Fruit fly (Drosophila melanogaster) whole organism, embryonic: ENCODE measurements around the gene CG14515.

Experiments
- Aef1 ChIP-seq: fragments of 200-800 bp; sonication (Bioruptor generic); IDR thresholded peaks from 3 replicates; pipeline ENCODE4 v1.3.6; 2022; ENCODE audit warnings: missing biosample characterization, missing genetic modification characterization
- Antp ChIP-seq: fragments of 200-800 bp; sonication (Bioruptor generic); optimal IDR thresholded peaks from 3 replicates; lab custom pipeline; 2016; ENCODE audit warnings: missing biosample characterization, missing genetic modification characterization
- Bgb ChIP-seq: fragments of 200-800 bp; sonication (Bioruptor generic); IDR thresholded peaks from 2 replicates; pipeline ENCODE4 v1.3.6; 2022; ENCODE audit warnings: missing biosample characterization, missing genetic modification characterization; ENCODE audit not compliant: partially characterized antibody
- CG10147 ChIP-seq: fragments of 200-800 bp; sonication (Bioruptor generic); optimal IDR thresholded peaks from 2 replicates; lab custom pipeline; 2019; ENCODE audit warnings: missing biosample characterization, mild to moderate bottlenecking, missing genetic modification characterization, moderate library complexity
- CG10431 ChIP-seq: fragments of 200-800 bp; sonication (Bioruptor generic); optimal IDR thresholded peaks from 3 replicates; lab custom pipeline; 2018; ENCODE audit warnings: missing biosample characterization, mild to moderate bottlenecking, missing genetic modification characterization
- CG10959 ChIP-seq: fragments of 200-800 bp; sonication (Bioruptor generic); IDR thresholded peaks from 2 replicates; pipeline ENCODE4 v1.3.6; 2022; ENCODE audit warnings: missing biosample characterization, missing genetic modification characterization
- CG11085 ChIP-seq: fragments of 200-800 bp; sonication (Bioruptor generic); IDR thresholded peaks from 2 replicates; pipeline ENCODE4 v1.3.6; 2022; ENCODE audit warnings: missing biosample characterization, missing genetic modification characterization
- CG11695 ChIP-seq: fragments of 200-800 bp; sonication (Bioruptor generic); IDR thresholded peaks from 3 replicates; pipeline ENCODE4 v1.3.6; 2022; ENCODE audit warnings: missing biosample characterization, missing genetic modification characterization
- CG13624 ChIP-seq: fragments of 200-800 bp; sonication (Bioruptor generic); optimal IDR thresholded peaks from 2 replicates; lab custom pipeline; 2016; ENCODE audit warnings: missing biosample characterization, missing genetic modification characterization
- CG14014 ChIP-seq: fragments of 200-800 bp; sonication (Bioruptor generic); IDR thresholded peaks from 2 replicates; pipeline ENCODE4 v1.3.6; 2022; ENCODE audit warnings: missing biosample characterization, missing genetic modification characterization
- CG14860 ChIP-seq: fragments of 200-800 bp; sonication (Bioruptor generic); IDR thresholded peaks from 3 replicates; pipeline ENCODE4 v1.3.6; 2022; ENCODE audit warnings: missing biosample characterization, missing genetic modification characterization; ENCODE audit not compliant: partially characterized antibody
- CG1529 ChIP-seq: fragments of 200-800 bp; sonication (Bioruptor generic); optimal IDR thresholded peaks from 3 replicates; lab custom pipeline; 2018; ENCODE audit warnings: missing biosample characterization, missing genetic modification characterization
- CG15696 ChIP-seq: fragments of 200-800 bp; sonication (Bioruptor generic); optimal IDR thresholded peaks from 2 replicates; lab custom pipeline; 2019; ENCODE audit warnings: missing biosample characterization, mild to moderate bottlenecking, missing genetic modification characterization, moderate library complexity
- CG1602 ChIP-seq: fragments of 200-800 bp; sonication (Bioruptor generic); optimal IDR thresholded peaks from 3 replicates; lab custom pipeline; 2016; ENCODE audit warnings: missing biosample characterization, missing genetic modification characterization
- CG16815 ChIP-seq: fragments of 200-800 bp; sonication (Bioruptor generic); optimal IDR thresholded peaks from 3 replicates; lab custom pipeline; 2017; ENCODE audit warnings: missing biosample characterization, mild to moderate bottlenecking, missing genetic modification characterization
- CG17385 ChIP-seq: fragments of 200-800 bp; sonication (Bioruptor generic); optimal IDR thresholded peaks from 3 replicates; lab custom pipeline; 2018; ENCODE audit warnings: missing biosample characterization, mild to moderate bottlenecking, missing genetic modification characterization
- CG2129 ChIP-seq: fragments of 200-800 bp; sonication (Bioruptor generic); IDR thresholded peaks from 2 replicates; pipeline ENCODE4 v1.3.6; 2022; ENCODE audit warnings: missing biosample characterization, missing genetic modification characterization; ENCODE audit not compliant: partially characterized antibody
- CG2199 ChIP-seq: fragments of 200-800 bp; sonication (Bioruptor generic); IDR thresholded peaks from 3 replicates; pipeline ENCODE4 v1.3.6; 2022; ENCODE audit warnings: missing biosample characterization, missing genetic modification characterization
- CG3281 ChIP-seq: fragments of 200-800 bp; sonication (Bioruptor generic); optimal IDR thresholded peaks from 3 replicates; lab custom pipeline; 2017; ENCODE audit warnings: missing biosample characterization, mild to moderate bottlenecking, missing genetic modification characterization
- CG5953 ChIP-seq: fragments of 200-800 bp; sonication (Bioruptor generic); IDR thresholded peaks from 2 replicates; pipeline ENCODE4 v1.3.6; 2022; ENCODE audit warnings: missing biosample characterization, missing genetic modification characterization
- CG6272 ChIP-seq: fragments of 200-800 bp; sonication (Bioruptor generic); IDR thresholded peaks from 2 replicates; pipeline ENCODE4 v1.3.6; 2022; ENCODE audit warnings: missing biosample characterization, missing genetic modification characterization
- CG7786 ChIP-seq: fragments of 200-800 bp; sonication (Bioruptor generic); optimal IDR thresholded peaks from 2 replicates; lab custom pipeline; 2016; ENCODE audit warnings: missing biosample characterization, missing genetic modification characterization
- CG9215 ChIP-seq: fragments of 200-800 bp; sonication (Bioruptor generic); IDR thresholded peaks from 2 replicates; pipeline ENCODE4 v1.3.6; 2022; ENCODE audit warnings: missing biosample characterization, missing genetic modification characterization
- CG9437 ChIP-seq: fragments of 200-800 bp; sonication (Bioruptor generic); optimal IDR thresholded peaks from 2 replicates; lab custom pipeline; 2018; ENCODE audit warnings: missing biosample characterization, mild to moderate bottlenecking, missing genetic modification characterization
- Dip3 ChIP-seq: fragments of 200-800 bp; sonication (Bioruptor generic); optimal IDR thresholded peaks from 3 replicates; lab custom pipeline; 2016; ENCODE audit warnings: missing biosample characterization, missing genetic modification characterization
- Dp ChIP-seq: fragments of 200-800 bp; sonication (Bioruptor generic); optimal IDR thresholded peaks from 2 replicates; lab custom pipeline; 2018; ENCODE audit warnings: missing biosample characterization, mild to moderate bottlenecking, missing genetic modification characterization, moderate library complexity
- Fer2 ChIP-seq: fragments of 200-800 bp; sonication (Bioruptor generic); optimal IDR thresholded peaks from 2 replicates; lab custom pipeline; 2018; ENCODE audit warnings: missing biosample characterization, mild to moderate bottlenecking, missing genetic modification characterization, moderate library complexity
- HLH3B ChIP-seq: fragments of 200-800 bp; sonication (Bioruptor generic); IDR thresholded peaks from 2 replicates; pipeline ENCODE4 v1.3.6; 2022; ENCODE audit warnings: missing biosample characterization, missing genetic modification characterization
- HmgD ChIP-seq: fragments of 200-800 bp; sonication (Bioruptor generic); optimal IDR thresholded peaks from 3 replicates; lab custom pipeline; 2016; ENCODE audit warnings: missing biosample characterization, missing genetic modification characterization
- Jarid2 ChIP-seq: fragments of 200-800 bp; sonication (Bioruptor generic); optimal IDR thresholded peaks from 3 replicates; lab custom pipeline; 2017; ENCODE audit warnings: mild to moderate bottlenecking, missing biosample characterization, missing genetic modification reagents, missing genetic modification characterization
- Myb ChIP-seq: fragments of 200-800 bp; sonication (Bioruptor generic); optimal IDR thresholded peaks from 2 replicates; lab custom pipeline; 2016; ENCODE audit warnings: missing biosample characterization, missing genetic modification characterization
- Nf-YA ChIP-seq: fragments of 200-800 bp; sonication (Bioruptor generic); IDR thresholded peaks from 2 replicates; pipeline ENCODE4 v1.3.6; 2022; ENCODE audit warnings: missing biosample characterization, missing genetic modification characterization
- Oli ChIP-seq: fragments of 200-800 bp; sonication (Bioruptor generic); optimal IDR thresholded peaks from 2 replicates; lab custom pipeline; 2018; ENCODE audit warnings: missing biosample characterization, mild to moderate bottlenecking, missing genetic modification characterization, moderate library complexity
- Six4 ChIP-seq: fragments of 200-800 bp; sonication (Bioruptor generic); optimal IDR thresholded peaks from 2 replicates; lab custom pipeline; 2016; ENCODE audit warnings: missing biosample characterization, missing genetic modification characterization
- Sox100B ChIP-seq: fragments of 200-800 bp; sonication (Bioruptor generic); optimal IDR thresholded peaks from 3 replicates; lab custom pipeline; 2018; ENCODE audit warnings: missing biosample characterization, mild to moderate bottlenecking, missing genetic modification characterization
- al ChIP-seq: fragments of 200-800 bp; sonication (Bioruptor generic); IDR thresholded peaks from 2 replicates; pipeline ENCODE4 v1.3.6; 2022; ENCODE audit warnings: missing biosample characterization, missing genetic modification characterization
- cas ChIP-seq: fragments of 200-800 bp; sonication (Bioruptor generic); IDR thresholded peaks from 2 replicates; pipeline ENCODE4 v1.3.6; 2022; ENCODE audit warnings: missing biosample characterization, missing genetic modification characterization
- chinmo ChIP-seq: fragments of 200-800 bp; sonication (Bioruptor generic); IDR thresholded peaks from 4 replicates; pipeline ENCODE4 v1.3.6; 2022; ENCODE audit warnings: missing biosample characterization, missing genetic modification characterization; ENCODE audit not compliant: partially characterized antibody
- dati ChIP-seq: fragments of 200-800 bp; sonication (Bioruptor generic); IDR thresholded peaks from 2 replicates; pipeline ENCODE4 v1.3.6; 2022; ENCODE audit warnings: missing biosample characterization, missing genetic modification characterization
- eve ChIP-seq, 2 experiments: fragments of >200 bp; optimal IDR thresholded peaks; 2 replicates each; lab custom pipeline; 2017; ENCODE audit warnings: missing biosample characterization in 2 of 2, missing genetic modification characterization in 2 of 2
- eyg ChIP-seq: fragments of 200-800 bp; sonication (Bioruptor generic); optimal IDR thresholded peaks from 3 replicates; lab custom pipeline; 2016; ENCODE audit warnings: missing biosample characterization, missing genetic modification characterization
- fu2 ChIP-seq: fragments of 200-800 bp; sonication (Bioruptor generic); optimal IDR thresholded peaks from 2 replicates; lab custom pipeline; 2016; ENCODE audit warnings: missing biosample characterization, missing genetic modification characterization
- grn ChIP-seq: fragments of 200-800 bp; sonication (Bioruptor generic); optimal IDR thresholded peaks from 3 replicates; lab custom pipeline; 2017; ENCODE audit warnings: missing biosample characterization, missing genetic modification characterization
- hth ChIP-seq: fragments of >200 bp; optimal IDR thresholded peaks from 2 replicates; lab custom pipeline; 2017; ENCODE audit warnings: inconsistent platforms
- knrl ChIP-seq: fragments of 200-800 bp; sonication (Bioruptor generic); IDR thresholded peaks from 3 replicates; pipeline ENCODE4 v1.3.6; 2022; ENCODE audit warnings: missing biosample characterization, missing genetic modification characterization; ENCODE audit not compliant: partially characterized antibody
- mld ChIP-seq: fragments of 200-800 bp; sonication (Bioruptor generic); IDR thresholded peaks from 3 replicates; pipeline ENCODE4 v1.3.6; 2022; ENCODE audit warnings: missing biosample characterization, missing genetic modification characterization; ENCODE audit not compliant: partially characterized antibody
- pb ChIP-seq: fragments of 200-800 bp; sonication (Bioruptor generic); optimal IDR thresholded peaks from 3 replicates; lab custom pipeline; 2016; ENCODE audit warnings: missing biosample characterization, missing genetic modification characterization
- pho ChIP-seq: fragments of 200-800 bp; sonication (Bioruptor generic); optimal IDR thresholded peaks from 2 replicates; lab custom pipeline; 2016; ENCODE audit warnings: missing biosample characterization, missing genetic modification characterization
- phol ChIP-seq: fragments of 200-800 bp; sonication (Bioruptor generic); optimal IDR thresholded peaks from 3 replicates; lab custom pipeline; 2018; ENCODE audit warnings: missing biosample characterization, mild to moderate bottlenecking, missing genetic modification characterization, moderate library complexity
- ro ChIP-seq: fragments of 200-800 bp; sonication (Bioruptor generic); IDR thresholded peaks from 2 replicates; pipeline ENCODE4 v1.3.6; 2022; ENCODE audit warnings: missing biosample characterization, missing genetic modification characterization
- sisA ChIP-seq: fragments of 200-800 bp; sonication (Bioruptor generic); IDR thresholded peaks from 2 replicates; pipeline ENCODE4 v1.3.6; 2022; ENCODE audit warnings: missing biosample characterization, missing genetic modification characterization
- z ChIP-seq: fragments of 200-800 bp; sonication (Bioruptor generic); IDR thresholded peaks from 3 replicates; pipeline ENCODE4 v1.3.6; 2022; ENCODE audit warnings: missing biosample characterization, missing genetic modification characterization

The CG14515 gene

DNA sequence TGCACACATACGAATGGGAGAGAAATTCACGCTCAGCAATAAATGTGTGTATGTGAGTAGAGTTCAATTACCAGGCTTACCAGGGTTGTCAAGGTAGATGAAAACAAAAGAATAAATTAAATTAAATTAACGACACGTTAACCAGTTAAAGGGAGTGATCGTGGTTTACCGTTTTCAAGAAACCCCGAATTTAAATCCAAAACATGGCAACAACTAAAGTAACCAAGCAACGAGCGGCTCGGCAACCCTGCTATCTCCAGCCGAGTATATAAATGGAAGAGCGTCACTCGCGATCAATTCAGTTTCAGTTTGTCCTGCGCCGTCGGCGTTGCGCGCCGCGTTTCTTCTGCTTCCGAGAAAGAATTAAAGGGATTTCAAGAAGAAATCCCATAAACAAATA, 16.9 kb downstream of the CG14515 start (continued):
- TF ChIP-seq eve (GFP tag; optimal IDR thresholded peaks at IDR 0.05; lab: Kevin White, UChicago) (peak in 1 of 2 experiments; percentile 92), ro (peak; percentile 97), Sox100B (GFP tag; lab: Kevin White, UChicago) (peak; percentile 98), CG14014 (GFP tag; lab: Robert Waterston, UW) (peak; percentile 99), CG5953 (GFP tag; lab: Robert Waterston, UW) (peak; percentile 99), knrl (GFP tag; lab: Robert Waterston, UW) (no peak), CG15696 (tag; lab: Kevin White, UChicago) (peak; percentile 100), hth (lab: Kevin White, UChicago) (no peak), cas (GFP tag; lab: Robert Waterston, UW) (peak; percentile 99), z (GFP tag; lab: Robert Waterston, UW) (peak; percentile 87), Six4 (GFP tag; lab: Kevin White, UChicago) (peak; percentile 99), CG17385 (GFP tag; lab: Kevin White, UChicago) (peak; percentile 98), Jarid2 (peak; percentile 96), CG16815 (peak; percentile 99), fu2 (peak; percentile 97), HLH3B (peak; percentile 99), Nf-YA (GFP tag; lab: Robert Waterston, UW) (peak; percentile 99), CG9215 (GFP tag; lab: Robert Waterston, UW) (peak; percentile 96), CG10431 (GFP tag; lab: Kevin White, UChicago) (peak; percentile 98), mld (GFP tag; lab: Robert Waterston, UW) (no peak), HmgD (peak; percentile 98), CG9437 (GFP tag; lab: Kevin White, UChicago) (peak; percentile 95), CG2129 (no peak), CG7786 (GFP tag; lab: Kevin White, UChicago) (peak; percentile 99), pb (peak; percentile 98), grn (peak; percentile 94), Bgb (GFP tag; lab: Robert Waterston, UW) (0 out of 2 replicates have a peak, but pooled peaks have one; percentile 60), Oli (tag; lab: Kevin White, UChicago) (peak; percentile 99), CG14860 (GFP tag; lab: Robert Waterston, UW) (no peak), Dip3 (peak; percentile 99), CG1602 (GFP tag; lab: Kevin White, UChicago) (peak; percentile 99), chinmo (GFP tag; lab: Robert Waterston, UW) (peak; percentile 72; the same call in 2 of the 4 replicates), Antp (peak; percentile 99), CG13624 (GFP tag; lab: Kevin White, UChicago) (peak; percentile 99), CG3281 (GFP tag; lab: Kevin White, UChicago) (peak; percentile 99), phol (tag; lab: Kevin White, UChicago) (peak; percentile 98), al (GFP tag; lab: Robert Waterston, UW) (peak; percentile 98), CG11085 (peak; percentile 96), pho (GFP tag; lab: Kevin White, UChicago) (peak; percentile 99), Aef1 (peak; percentile 99), CG11695 (GFP tag; lab: Robert Waterston, UW) (peak; percentile 99), sisA (GFP tag; lab: Robert Waterston, UW) (peak; percentile 98), CG10959 (GFP tag; lab: Robert Waterston, UW) (peak; percentile 99), CG1529 (GFP tag; lab: Kevin White, UChicago) (peak; percentile 99), Dp (GFP tag; lab: Kevin White, UChicago) (peak; percentile 46), CG10147 (GFP tag; lab: Kevin White, UChicago) (peak; percentile 98), CG2199 (GFP tag; lab: Robert Waterston, UW) (peak; percentile 99), eyg (peak; percentile 99), CG6272 (GFP tag; lab: Robert Waterston, UW) (peak; percentile 96), Fer2 (tag; lab: Kevin White, UChicago) (peak; percentile 97), Myb (GFP tag; lab: Kevin White, UChicago) (peak; percentile 92), dati (peak; percentile 98)
